Worm (Caenorhabditis elegans) whole organism, L3 larva: ENCODE measurements around the gene exc-5.

Experiments used
- R02D3.7 ChIP-seq: fragments of 150-350 bp; optimal IDR thresholded peaks from 2 replicates; lab custom pipeline; 2014; ENCODE audit warnings: missing biosample characterization, missing genetic modification characterization
- ama-1 ChIP-seq: fragments of 150-350 bp; optimal IDR thresholded peaks from 2 replicates; lab custom pipeline; 2018
- egl-27 ChIP-seq: sonication (generic microtip); optimal IDR thresholded peaks from 4 replicates; lab custom pipeline; 2017; ENCODE audit warnings: missing biosample characterization, missing genetic modification reagents, missing genetic modification characterization
- fkh-10 ChIP-seq: sonication (generic microtip); optimal IDR thresholded peaks from 2 replicates; lab custom pipeline; 2017; ENCODE audit warnings: missing biosample characterization, missing genetic modification reagents, missing genetic modification characterization
- jun-1 ChIP-seq: fragments of 150-350 bp; optimal IDR thresholded peaks from 2 replicates; lab custom pipeline; 2014; ENCODE audit warnings: missing biosample characterization, missing genetic modification reagents, missing genetic modification characterization
- nhr-11 ChIP-seq: fragments of 150-350 bp; optimal IDR thresholded peaks from 2 replicates; lab custom pipeline; 2014; ENCODE audit warnings: missing biosample characterization, missing genetic modification characterization
- nhr-237 ChIP-seq: fragments of 150-350 bp; optimal IDR thresholded peaks from 2 replicates; lab custom pipeline; 2014; ENCODE audit warnings: missing biosample characterization, missing genetic modification characterization
- nhr-28 ChIP-seq: fragments of 150-350 bp; optimal IDR thresholded peaks from 2 replicates; lab custom pipeline; 2014; ENCODE audit warnings: missing biosample characterization, missing genetic modification characterization
- pha-4 ChIP-seq: fragments of 150-350 bp; optimal IDR thresholded peaks from 2 replicates; lab custom pipeline; 2014; ENCODE audit warnings: missing biosample characterization, missing genetic modification reagents, missing genetic modification characterization
- pqm-1 ChIP-seq: fragments of 150-350 bp; optimal IDR thresholded peaks from 2 replicates; lab custom pipeline; 2017; ENCODE audit warnings: missing biosample characterization, missing genetic modification characterization, inconsistent platforms
- ztf-11 ChIP-seq: fragments of 150-350 bp; optimal IDR thresholded peaks from 2 replicates; lab custom pipeline; 2014; ENCODE audit warnings: missing biosample characterization, missing genetic modification characterization

- no peak for TF ChIP-seq pqm-1 (tag; lab: Kevin White, UChicago)
- TF ChIP-seq egl-27 (tag; lab: Kevin White, UChicago) = no peak
- TF ChIP-seq fkh-10 = no peak
- TF ChIP-seq ama-1 = no peak
- TF ChIP-seq nhr-28 (tag; lab: Kevin White, UChicago) = no peak
- no peak for TF ChIP-seq pha-4 (tag; lab: Kevin White, UChicago)
- no peak for TF ChIP-seq nhr-11
- no peak for TF ChIP-seq jun-1 (tag; lab: Kevin White, UChicago)
- TF ChIP-seq nhr-237 = no peak
- TF ChIP-seq R02D3.7 = no peak
- no peak for TF ChIP-seq ztf-11
Measured at ce11 chrIV:8754146-8754545, 59.3 kb downstream of the exc-5 start.
